Worm (Caenorhabditis elegans) whole organism, late embryonic: ENCODE measurements around the gene unc-82.

Experiments used
- lim-6 ChIP-seq: sonication (generic microtip); optimal IDR thresholded peaks from 2 replicates; lab custom pipeline; 2016; ENCODE audit warnings: missing genetic modification characterization, missing compliant biosample characterization
- pha-2 ChIP-seq: sonication (generic microtip); optimal IDR thresholded peaks from 2 replicates; lab custom pipeline; 2017; ENCODE audit warnings: mild to moderate bottlenecking, missing genetic modification characterization, missing compliant biosample characterization
- pqm-1 ChIP-seq: sonication (generic microtip); optimal IDR thresholded peaks from 2 replicates; lab custom pipeline; 2016; ENCODE audit warnings: missing genetic modification characterization, missing compliant biosample characterization

DNA sequence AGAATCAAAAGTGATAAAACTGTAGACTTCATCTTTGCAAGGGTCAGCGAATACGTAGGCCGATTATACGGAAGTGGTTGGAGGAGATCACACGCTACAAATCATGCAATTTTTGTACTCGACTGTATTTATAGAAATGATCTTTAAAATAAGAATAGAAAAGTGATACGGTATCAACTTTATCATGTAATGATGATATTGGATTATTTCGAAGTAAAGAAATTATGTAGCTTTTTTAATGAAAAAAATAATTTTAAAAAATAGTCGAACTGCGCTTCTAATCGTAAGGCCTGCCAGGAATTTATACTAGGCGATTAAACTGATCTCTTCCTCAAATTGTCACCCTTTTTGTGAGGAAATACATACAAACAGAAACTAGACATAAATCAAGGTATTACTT is 9.6 kb downstream of the unc-82 start, which contains the start of gene B0496.11:
- no peak for TF ChIP-seq pqm-1 (tag; lab: Kevin White, UChicago)
- TF ChIP-seq lim-6 (tag; lab: Kevin White, UChicago) = no peak
- TF ChIP-seq pha-2 = no peak
